Fruit fly (Drosophila melanogaster): Measurements from ENCODE around the gene CG31495.

CG31495 gene

dm6 chr3R:13793979-13794665, 45.6 kb downstream of the CG31495 start:
- TF ChIP-seq cic (GFP tag; optimal IDR thresholded peaks at IDR 0.05) (no peak), Clk (GFP tag; optimal IDR thresholded peaks at IDR 0.05) (no peak), ovo (GFP tag; optimal IDR thresholded peaks at IDR 0.05) (no peak), CG7045 (GFP tag; optimal IDR thresholded peaks at IDR 0.05) (no peak), bab1 (GFP tag; optimal IDR thresholded peaks at IDR 0.05) (no peak), Mnt (GFP tag; optimal IDR thresholded peaks at IDR 0.05) (no peak), CG11617 (GFP tag; optimal IDR thresholded peaks at IDR 0.05) (no peak), cnc (optimal IDR thresholded peaks at IDR 0.05) (no peak), kay (GFP tag; ENCODE audit: borderline replicate concordance) (no peak), Crg-1 (GFP tag; optimal IDR thresholded peaks at IDR 0.05) (no peak), CG33017 (tag; optimal IDR thresholded peaks at IDR 0.05) (no peak), CG1620 (GFP tag; optimal IDR thresholded peaks at IDR 0.05) (no peak), CG12768 (GFP tag; optimal IDR thresholded peaks at IDR 0.05) (no peak), CG7101 (tag; optimal IDR thresholded peaks at IDR 0.05) (no peak), toe (GFP tag; optimal IDR thresholded peaks at IDR 0.05) (no peak), CG5204 (GFP tag; optimal IDR thresholded peaks at IDR 0.05) (no peak), tj (GFP tag; optimal IDR thresholded peaks at IDR 0.05) (no peak)

dm6 chr3R:13793105-13793978, 46.4 kb downstream of the CG31495 start:
- TF ChIP-seq kay (GFP tag; ENCODE audit: borderline replicate concordance) (no peak), CG5204 (GFP tag; optimal IDR thresholded peaks at IDR 0.05) (no peak), cic (GFP tag; optimal IDR thresholded peaks at IDR 0.05) (no peak), CG14711 (tag; optimal IDR thresholded peaks at IDR 0.05) (no peak), Clk (GFP tag; optimal IDR thresholded peaks at IDR 0.05) (no peak), CG1620 (GFP tag; optimal IDR thresholded peaks at IDR 0.05) (no peak), cnc (optimal IDR thresholded peaks at IDR 0.05) (no peak), pad (GFP tag; optimal IDR thresholded peaks at IDR 0.05) (no peak), CG11617 (GFP tag; optimal IDR thresholded peaks at IDR 0.05) (no peak), CG7101 (tag; optimal IDR thresholded peaks at IDR 0.05) (no peak), Hr96 (GFP tag; optimal IDR thresholded peaks at IDR 0.05) (no peak), tj (GFP tag; optimal IDR thresholded peaks at IDR 0.05) (no peak), toe (GFP tag; optimal IDR thresholded peaks at IDR 0.05) (no peak), Crg-1 (GFP tag; optimal IDR thresholded peaks at IDR 0.05) (no peak), CG33017 (tag; optimal IDR thresholded peaks at IDR 0.05) (no peak), CG7045 (GFP tag; optimal IDR thresholded peaks at IDR 0.05) (no peak), bab1 (GFP tag; optimal IDR thresholded peaks at IDR 0.05) (no peak)

- TF ChIP-seq CG14711 (tag; optimal IDR thresholded peaks at IDR 0.05) (no peak), ovo (GFP tag; optimal IDR thresholded peaks at IDR 0.05) (no peak), CG7101 (tag; optimal IDR thresholded peaks at IDR 0.05) (no peak), bab1 (GFP tag; optimal IDR thresholded peaks at IDR 0.05) (no peak), toe (GFP tag; optimal IDR thresholded peaks at IDR 0.05) (no peak), Crg-1 (GFP tag; optimal IDR thresholded peaks at IDR 0.05) (no peak), cnc (optimal IDR thresholded peaks at IDR 0.05) (no peak), kay (GFP tag; ENCODE audit: borderline replicate concordance) (no peak), CG11617 (GFP tag; optimal IDR thresholded peaks at IDR 0.05) (no peak), CG1620 (GFP tag; optimal IDR thresholded peaks at IDR 0.05) (no peak), CG33017 (tag; optimal IDR thresholded peaks at IDR 0.05) (no peak), pad (GFP tag; optimal IDR thresholded peaks at IDR 0.05) (no peak), tj (GFP tag; optimal IDR thresholded peaks at IDR 0.05) (no peak), CG5204 (GFP tag; optimal IDR thresholded peaks at IDR 0.05) (no peak), cic (GFP tag; optimal IDR thresholded peaks at IDR 0.05) (no peak), CG12768 (GFP tag; optimal IDR thresholded peaks at IDR 0.05) (no peak)
Observed at dm6 chr3R:13790820-13791219, 48.9 kb downstream of the CG31495 start.

- TF ChIP-seq CG33017 (tag; optimal IDR thresholded peaks at IDR 0.05) (no peak), CG7101 (tag; optimal IDR thresholded peaks at IDR 0.05) (no peak), kay (GFP tag; ENCODE audit: borderline replicate concordance) (no peak), Hr96 (GFP tag; optimal IDR thresholded peaks at IDR 0.05) (no peak), tj (GFP tag; optimal IDR thresholded peaks at IDR 0.05) (no peak), CG12768 (GFP tag; optimal IDR thresholded peaks at IDR 0.05) (no peak), Crg-1 (GFP tag; optimal IDR thresholded peaks at IDR 0.05) (no peak), cnc (optimal IDR thresholded peaks at IDR 0.05) (no peak), CG5204 (GFP tag; optimal IDR thresholded peaks at IDR 0.05) (no peak), Mnt (GFP tag; optimal IDR thresholded peaks at IDR 0.05) (no peak), Clk (GFP tag; optimal IDR thresholded peaks at IDR 0.05) (no peak), toe (GFP tag; optimal IDR thresholded peaks at IDR 0.05) (no peak), CG11617 (GFP tag; optimal IDR thresholded peaks at IDR 0.05) (no peak), ovo (GFP tag; optimal IDR thresholded peaks at IDR 0.05) (no peak), pad (GFP tag; optimal IDR thresholded peaks at IDR 0.05) (no peak)
Observed at dm6 chr3R:13789617-13790277, 50.0 kb downstream of the CG31495 start.

dm6 chr3R:13788672-13789071, 51.1 kb downstream of the CG31495 start:
- no peak for TF ChIP-seq Clk (GFP tag; optimal IDR thresholded peaks at IDR 0.05)
- no peak for TF ChIP-seq CG33017 (tag; optimal IDR thresholded peaks at IDR 0.05)
